Fruit fly (Drosophila melanogaster): Measurements from ENCODE around the gene CG4768.

The CG4768 gene

dm6 chrX:16774201-16775061 is 17.5 kb upstream of the CG4768 start (continued):
- no peak for TF ChIP-seq CkIIα-i1 (GFP tag; IDR thresholded peaks at IDR 0.05)
- no peak for TF ChIP-seq dan (GFP tag; IDR thresholded peaks at IDR 0.05)
- TF ChIP-seq cg (GFP tag; optimal IDR thresholded peaks at IDR 0.05): peak; percentile 19
- TF ChIP-seq tio (GFP tag; optimal IDR thresholded peaks at IDR 0.05): no peak
- TF ChIP-seq Lpt (GFP tag; optimal IDR thresholded peaks at IDR 0.05): no peak

DNA sequence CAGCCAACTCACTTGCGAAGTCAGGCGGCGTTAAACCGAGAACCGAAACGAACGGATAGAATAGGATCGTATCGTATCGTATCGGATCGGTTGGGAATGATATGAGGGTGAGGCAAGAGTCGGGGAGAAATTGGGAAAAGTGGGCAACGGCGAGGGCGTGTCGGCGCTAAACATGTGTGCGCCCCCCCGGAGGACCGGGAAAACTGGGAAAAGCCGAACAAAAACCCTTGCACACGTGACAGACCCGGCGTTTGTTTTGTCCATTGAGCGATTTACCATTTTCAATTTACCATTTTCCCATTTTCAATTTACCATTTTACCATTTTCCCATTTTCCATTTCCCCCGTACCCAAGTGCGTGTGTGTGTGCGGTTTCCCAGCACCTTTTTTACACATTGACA is 16.8 kb upstream of the CG4768 start:
- TF ChIP-seq CG5953 (GFP tag; IDR thresholded peaks at IDR 0.05): no peak
- peak; percentile 59 for TF ChIP-seq kni (GFP tag; optimal IDR thresholded peaks at IDR 0.05)
- no peak for TF ChIP-seq CG2129 (GFP tag; IDR thresholded peaks at IDR 0.05; ENCODE audit: partially characterized antibody)
- peak; percentile 94 for TF ChIP-seq twi (tag; optimal IDR thresholded peaks at IDR 0.05)
- peak; percentile 38 for TF ChIP-seq Deaf1 (tag; optimal IDR thresholded peaks at IDR 0.05)
- TF ChIP-seq CG10366 (GFP tag; IDR thresholded peaks at IDR 0.05): no peak
- 0 out of 4 replicates have a peak, but pooled peaks have one; percentile 12 for TF ChIP-seq Dll (GFP tag; IDR thresholded peaks at IDR 0.05; ENCODE audit: partially characterized antibody)
- 0 out of 2 replicates have a peak, but pooled peaks have one; percentile 33 for TF ChIP-seq crol (GFP tag; IDR thresholded peaks at IDR 0.05)
- peak; percentile 16 for TF ChIP-seq pros (GFP tag; optimal IDR thresholded peaks at IDR 0.05)
- peak; percentile 23 for TF ChIP-seq CG15601 (tag; optimal IDR thresholded peaks at IDR 0.05)

dm6 chrX:16778138-16778672 is 13.7 kb upstream of the CG4768 start:
- no peak for TF ChIP-seq CkIIα-i1 (GFP tag; IDR thresholded peaks at IDR 0.05)
- no peak for TF ChIP-seq CG3838 (GFP tag; optimal IDR thresholded peaks at IDR 0.05)
- no peak for TF ChIP-seq ken (GFP tag; IDR thresholded peaks at IDR 0.05)
- TF ChIP-seq C15 (GFP tag; IDR thresholded peaks at IDR 0.05): no peak
- TF ChIP-seq Hr78 (GFP tag; optimal IDR thresholded peaks at IDR 0.05): peak in 1 of 2 experiments; percentile 70
- no peak for TF ChIP-seq pan (optimal IDR thresholded peaks at IDR 0.05)
- no peak for TF ChIP-seq pan (GFP tag; optimal IDR thresholded peaks at IDR 0.05 in 1 of 2, IDR thresholded peaks at IDR 0.05 in 1 of 2)
- no peak for TF ChIP-seq Abd-B (GFP tag; optimal IDR thresholded peaks at IDR 0.05)
- TF ChIP-seq CG11504 (tag; optimal IDR thresholded peaks at IDR 0.05): peak; percentile 9
- TF ChIP-seq Drgx (GFP tag; IDR thresholded peaks at IDR 0.05): peak; percentile 20; the same call in 1 of the 2 replicates
- no peak for TF ChIP-seq trh (GFP tag; optimal IDR thresholded peaks at IDR 0.05)
- TF ChIP-seq CG14710 (tag; optimal IDR thresholded peaks at IDR 0.05): no peak
- TF ChIP-seq CG9437 (GFP tag; optimal IDR thresholded peaks at IDR 0.05): no peak
- 0 out of 3 replicates have a peak, but pooled peaks have one; percentile 19 for TF ChIP-seq row (GFP tag; IDR thresholded peaks at IDR 0.05)
- no peak for TF ChIP-seq peb (GFP tag; IDR thresholded peaks at IDR 0.05)
- TF ChIP-seq CG3847 (GFP tag; IDR thresholded peaks at IDR 0.05): no peak
- TF ChIP-seq H15 (GFP tag; IDR thresholded peaks at IDR 0.05): no peak
- no peak for TF ChIP-seq nerfin-2 (GFP tag; IDR thresholded peaks at IDR 0.05; ENCODE audit: partially characterized antibody)
- TF ChIP-seq CG10979 (tag; optimal IDR thresholded peaks at IDR 0.05): no peak
- TF ChIP-seq org-1 (GFP tag; optimal IDR thresholded peaks at IDR 0.05): no peak
- peak; percentile 27 for TF ChIP-seq CG1603 (tag; optimal IDR thresholded peaks at IDR 0.05)
- no peak for TF ChIP-seq Myb (GFP tag; optimal IDR thresholded peaks at IDR 0.05)
- TF ChIP-seq Bgb (GFP tag; IDR thresholded peaks at IDR 0.05; ENCODE audit: partially characterized antibody): no peak
- no peak for TF ChIP-seq Ravus (GFP tag; IDR thresholded peaks at IDR 0.05)
- TF ChIP-seq CG42726 (GFP tag; IDR thresholded peaks at IDR 0.05; ENCODE audit: partially characterized antibody): no peak
- TF ChIP-seq CG18262 (tag; optimal IDR thresholded peaks at IDR 0.05): peak; percentile 3
- no peak for TF ChIP-seq CG10431 (GFP tag; optimal IDR thresholded peaks at IDR 0.05)
- no peak for TF ChIP-seq Oaz (GFP tag; IDR thresholded peaks at IDR 0.05)
- no peak for TF ChIP-seq CG12659 (GFP tag; optimal IDR thresholded peaks at IDR 0.05)
- TF ChIP-seq Xrp1 (GFP tag; IDR thresholded peaks at IDR 0.05): 0 out of 2 replicates have a peak, but pooled peaks have one; percentile 7
- no peak for TF ChIP-seq tgo (GFP tag; IDR thresholded peaks at IDR 0.05)
- no peak for TF ChIP-seq jing (GFP tag; optimal IDR thresholded peaks at IDR 0.05)

All from whole organism, embryonic.